Worm (Caenorhabditis elegans): ENCODE measurements around the gene C01G10.6.

Gene C01G10.6

ce11 chrV:15087207-15087706 lies at the start of gene C01G10.6, which contains the start of gene C01G10.15:
Gene C01G10.6 (plus strand): TSS chrV:15087656.
Gene C01G10.15 (minus strand): TSS chrV:15087307.
- TF ChIP-seq nhr-67 (tag; optimal IDR thresholded peaks at IDR 0.05), result no peak
- TF ChIP-seq pha-4 (tag; optimal IDR thresholded peaks at IDR 0.05), result peak; percentile 27

ce11 chrV:15048107-15048506 lies 39.3 kb upstream of the C01G10.6 start, which contains the start of gene sdc-3:
Gene sdc-3 (minus strand): TSS chrV:15048207.
- TF ChIP-seq nhr-67 (tag; optimal IDR thresholded peaks at IDR 0.05) (no peak), unc-39 (tag; optimal IDR thresholded peaks at IDR 0.05) (no peak), elt-2 (tag; optimal IDR thresholded peaks at IDR 0.05) (peak; percentile 4), nhr-76 (tag; optimal IDR thresholded peaks at IDR 0.05) (no peak)

ce11 chrV:15051720-15052119 lies 35.7 kb upstream of the C01G10.6 start:
- TF ChIP-seq nhr-28 (tag; optimal IDR thresholded peaks at IDR 0.05), result no peak
- TF ChIP-seq mdl-1 (tag; optimal IDR thresholded peaks at IDR 0.05), result no peak
- no peak for TF ChIP-seq nhr-11 (tag; optimal IDR thresholded peaks at IDR 0.05)
- TF ChIP-seq fkh-2 (tag; optimal IDR thresholded peaks at IDR 0.05), result no peak
- no peak for TF ChIP-seq nhr-43 (tag; optimal IDR thresholded peaks at IDR 0.05; ENCODE audit: poor library complexity, severe bottlenecking)
- no peak for TF ChIP-seq fos-1 (tag; optimal IDR thresholded peaks at IDR 0.05)
- no peak for TF ChIP-seq R02D3.7 (tag; optimal IDR thresholded peaks at IDR 0.05)
- no peak for TF ChIP-seq aly-2 (tag; optimal IDR thresholded peaks at IDR 0.05)
- no peak for TF ChIP-seq unc-62 (GFP tag; optimal IDR thresholded peaks at IDR 0.05)
- no peak for TF ChIP-seq lsy-12 (tag; optimal IDR thresholded peaks at IDR 0.05)
- TF ChIP-seq nfya-1 (tag; optimal IDR thresholded peaks at IDR 0.05; ENCODE audit: insufficient read depth), result no peak
- TF ChIP-seq nhr-25 (tag; optimal IDR thresholded peaks at IDR 0.05), result no peak
- TF ChIP-seq ceh-16 (tag; optimal IDR thresholded peaks at IDR 0.05), result no peak
- TF ChIP-seq pqm-1 (tag; optimal IDR thresholded peaks at IDR 0.05), result no peak
- no peak for TF ChIP-seq fkh-10 (GFP tag; optimal IDR thresholded peaks at IDR 0.05)
- TF ChIP-seq lin-15B (tag; optimal IDR thresholded peaks at IDR 0.05), result no peak
- TF ChIP-seq eor-1 (tag; optimal IDR thresholded peaks at IDR 0.05), result no peak
- TF ChIP-seq nhr-12 (tag; optimal IDR thresholded peaks at IDR 0.05), result no peak
- no peak for TF ChIP-seq nhr-76 (tag; optimal IDR thresholded peaks at IDR 0.05)

ce11 chrV:15052368-15052767 lies 35.1 kb upstream of the C01G10.6 start, which contains the start of the genes fbxa-82 and C25D7.5:
Gene fbxa-82 (minus strand): TSS chrV:15052530.
Gene C25D7.5 (plus strand): TSS chrV:15052650.
- no peak for TF ChIP-seq ZK546.5 (tag; optimal IDR thresholded peaks at IDR 0.05)
- no peak for TF ChIP-seq lsy-12 (tag; optimal IDR thresholded peaks at IDR 0.05)
- TF ChIP-seq nfya-1 (tag; optimal IDR thresholded peaks at IDR 0.05; ENCODE audit: insufficient read depth), result no peak
- no peak for TF ChIP-seq R02D3.7 (tag; optimal IDR thresholded peaks at IDR 0.05)
- TF ChIP-seq pha-4 (tag; optimal IDR thresholded peaks at IDR 0.05), result peak; percentile 31
- no peak for TF ChIP-seq ceh-9 (tag; optimal IDR thresholded peaks at IDR 0.05)
- TF ChIP-seq ama-1 (optimal IDR thresholded peaks at IDR 0.05), result no peak
- TF ChIP-seq nhr-43 (tag; optimal IDR thresholded peaks at IDR 0.05; ENCODE audit: poor library complexity, severe bottlenecking), result no peak
- no peak for TF ChIP-seq nhr-77 (tag; optimal IDR thresholded peaks at IDR 0.05)
- TF ChIP-seq ztf-4 (tag; optimal IDR thresholded peaks at IDR 0.05), result no peak
- no peak for TF ChIP-seq ceh-82 (tag; optimal IDR thresholded peaks at IDR 0.05)
- no peak for TF ChIP-seq elt-1 (tag; optimal IDR thresholded peaks at IDR 0.05)
- no peak for TF ChIP-seq nhr-67 (tag; optimal IDR thresholded peaks at IDR 0.05)
- TF ChIP-seq mml-1 (tag; optimal IDR thresholded peaks at IDR 0.05), result no peak
- peak; percentile 28 for TF ChIP-seq elt-2 (tag; optimal IDR thresholded peaks at IDR 0.05)
- no peak for TF ChIP-seq nhr-28 (tag; optimal IDR thresholded peaks at IDR 0.05)
- no peak for TF ChIP-seq hmg-11 (tag; optimal IDR thresholded peaks at IDR 0.05)
- TF ChIP-seq tbx-2 (tag; optimal IDR thresholded peaks at IDR 0.05), result no peak
- no peak for TF ChIP-seq daf-12 (tag; optimal IDR thresholded peaks at IDR 0.05)
- TF ChIP-seq pqm-1 (tag; optimal IDR thresholded peaks at IDR 0.05), result peak; percentile 41

ce11 chrV:15054733-15055132 lies 32.7 kb upstream of the C01G10.6 start:
- TF ChIP-seq aly-2 (tag; optimal IDR thresholded peaks at IDR 0.05) (no peak), hmg-11 (tag; optimal IDR thresholded peaks at IDR 0.05) (no peak), R02D3.7 (tag; optimal IDR thresholded peaks at IDR 0.05) (no peak), ceh-16 (tag; optimal IDR thresholded peaks at IDR 0.05) (no peak), elt-1 (tag; optimal IDR thresholded peaks at IDR 0.05) (no peak), egl-27 (tag; optimal IDR thresholded peaks at IDR 0.05) (no peak), lin-15B (tag; optimal IDR thresholded peaks at IDR 0.05) (no peak), nhr-77 (tag; optimal IDR thresholded peaks at IDR 0.05) (no peak), tbx-2 (tag; optimal IDR thresholded peaks at IDR 0.05) (no peak), egl-5 (tag; optimal IDR thresholded peaks at IDR 0.05) (no peak), unc-39 (tag; optimal IDR thresholded peaks at IDR 0.05) (no peak), nhr-25 (tag; optimal IDR thresholded peaks at IDR 0.05) (no peak), snpc-4 (tag; optimal IDR thresholded peaks at IDR 0.05) (no peak), elt-3 (tag; optimal IDR thresholded peaks at IDR 0.05) (no peak), fos-1 (tag; optimal IDR thresholded peaks at IDR 0.05) (no peak), nhr-43 (tag; optimal IDR thresholded peaks at IDR 0.05; ENCODE audit: poor library complexity, severe bottlenecking) (no peak), mml-1 (tag; optimal IDR thresholded peaks at IDR 0.05) (no peak), ceh-28 (tag; optimal IDR thresholded peaks at IDR 0.05) (no peak), nhr-237 (tag; optimal IDR thresholded peaks at IDR 0.05) (no peak)
